Worm (Caenorhabditis elegans) whole organism, L3 larva: ENCODE measurements around the gene F26F2.10.

Experiments
- nhr-12 ChIP-seq: fragments of 150-350 bp; optimal IDR thresholded peaks from 2 replicates; lab custom pipeline; 2014; ENCODE audit warnings: missing biosample characterization, missing genetic modification characterization
- nhr-237 ChIP-seq: fragments of 150-350 bp; optimal IDR thresholded peaks from 2 replicates; lab custom pipeline; 2014; ENCODE audit warnings: missing biosample characterization, missing genetic modification characterization
- nhr-28 ChIP-seq: fragments of 150-350 bp; optimal IDR thresholded peaks from 2 replicates; lab custom pipeline; 2014; ENCODE audit warnings: missing biosample characterization, missing genetic modification characterization
- sea-2 ChIP-seq: fragments of 150-350 bp; sonication (generic microtip); optimal IDR thresholded peaks from 4 replicates; lab custom pipeline; 2014; ENCODE audit warnings: missing biosample characterization, missing genetic modification reagents, missing genetic modification characterization
- snpc-4 ChIP-seq: fragments of 150-350 bp; optimal IDR thresholded peaks from 2 replicates; lab custom pipeline; 2014; ENCODE audit warnings: missing biosample characterization, missing genetic modification characterization

ce11 chrV:20618632-20619031 is 24.0 kb upstream of the F26F2.10 start, which contains the start of gene F46B3.7:
- no peak for TF ChIP-seq sea-2 (GFP tag; lab: Kevin White, UChicago)
- TF ChIP-seq snpc-4: no peak
- no peak for TF ChIP-seq nhr-237 (tag; lab: Kevin White, UChicago)
- TF ChIP-seq nhr-12 (tag; lab: Kevin White, UChicago): no peak
- no peak for TF ChIP-seq nhr-28 (tag; lab: Kevin White, UChicago)
